Fruit fly (Drosophila melanogaster) whole organism, pupa: Measurements from ENCODE around the gene CG33060.

Experiments used
- CG10348 ChIP-seq: fragments of 200-800 bp; sonication (Bioruptor generic); IDR thresholded peaks from 2 replicates; pipeline ENCODE4 v1.3.6; 2022; ENCODE audit warnings: missing biosample characterization, missing genetic modification characterization
- CG12605 ChIP-seq: fragments of 200-800 bp; sonication (Bioruptor generic); IDR thresholded peaks from 2 replicates; pipeline ENCODE4 v1.3.6; 2022; ENCODE audit warnings: missing biosample characterization, missing genetic modification characterization
- CG13204 ChIP-seq: fragments of 200-800 bp; sonication (Bioruptor generic); optimal IDR thresholded peaks from 2 replicates; lab custom pipeline; 2018; ENCODE audit warnings: missing biosample characterization, mild to moderate bottlenecking, missing genetic modification characterization, moderate library complexity
- CG14655 ChIP-seq: fragments of 200-800 bp; sonication (Bioruptor generic); optimal IDR thresholded peaks from 3 replicates; lab custom pipeline; 2017; ENCODE audit warnings: mild to moderate bottlenecking, missing biosample characterization, missing genetic modification reagents, missing genetic modification characterization
- CG15710 ChIP-seq: fragments of 200-800 bp; sonication (Bioruptor generic); optimal IDR thresholded peaks from 2 replicates; lab custom pipeline; 2018; ENCODE audit warnings: missing biosample characterization, mild to moderate bottlenecking, missing genetic modification characterization, moderate library complexity
- CG17806 ChIP-seq: fragments of 200-800 bp; sonication (Bioruptor generic); optimal IDR thresholded peaks from 2 replicates; lab custom pipeline; 2018; ENCODE audit warnings: missing biosample characterization, mild to moderate bottlenecking, missing genetic modification characterization, moderate library complexity
- CG32121 ChIP-seq: fragments of 200-800 bp; sonication (Bioruptor generic); IDR thresholded peaks from 2 replicates; pipeline ENCODE4 v1.3.6; 2022; ENCODE audit warnings: missing biosample characterization, missing genetic modification characterization
- CG34367 ChIP-seq: fragments of 200-800 bp; sonication (Bioruptor generic); optimal IDR thresholded peaks from 2 replicates; lab custom pipeline; 2018; ENCODE audit warnings: missing biosample characterization, mild to moderate bottlenecking, missing genetic modification characterization
- CG4496 ChIP-seq: fragments of 200-800 bp; sonication (Bioruptor generic); IDR thresholded peaks from 3 replicates; pipeline ENCODE4 v1.3.6; 2022; ENCODE audit warnings: missing biosample characterization, missing genetic modification characterization
- CG8159 ChIP-seq: fragments of 200-800 bp; sonication (Bioruptor generic); optimal IDR thresholded peaks from 3 replicates; lab custom pipeline; 2018; ENCODE audit warnings: missing biosample characterization, mild to moderate bottlenecking, missing genetic modification characterization, moderate library complexity
- CG8301 ChIP-seq: fragments of 200-800 bp; sonication (Bioruptor generic); optimal IDR thresholded peaks from 2 replicates; lab custom pipeline; 2018; ENCODE audit warnings: missing biosample characterization, mild to moderate bottlenecking, missing genetic modification characterization
- CG9948 ChIP-seq: fragments of 200-800 bp; sonication (Bioruptor generic); optimal IDR thresholded peaks from 2 replicates; lab custom pipeline; 2018; ENCODE audit warnings: missing biosample characterization, mild to moderate bottlenecking, missing genetic modification characterization, moderate library complexity
- D1 ChIP-seq: fragments of 200-800 bp; sonication (Bioruptor generic); optimal IDR thresholded peaks from 2 replicates; lab custom pipeline; 2018; ENCODE audit warnings: missing biosample characterization, mild to moderate bottlenecking, missing genetic modification characterization, moderate library complexity
- EcR ChIP-seq: fragments of 200-800 bp; sonication (Bioruptor generic); optimal IDR thresholded peaks from 3 replicates; lab custom pipeline; 2019; ENCODE audit warnings: missing biosample characterization, missing genetic modification characterization, mild to moderate bottlenecking, moderate library complexity, missing genetic modification reagents
- Ets98B ChIP-seq: fragments of 200-800 bp; sonication (Bioruptor generic); IDR thresholded peaks from 2 replicates; pipeline ENCODE4 v1.3.6; 2022; ENCODE audit warnings: missing biosample characterization, missing genetic modification characterization
- Pif1A ChIP-seq: fragments of 200-800 bp; sonication (Bioruptor generic); optimal IDR thresholded peaks from 3 replicates; lab custom pipeline; 2016; ENCODE audit warnings: missing biosample characterization, missing genetic modification characterization
- Pif1B ChIP-seq: fragments of 200-800 bp; sonication (Bioruptor generic); optimal IDR thresholded peaks from 3 replicates; lab custom pipeline; 2016; ENCODE audit warnings: missing biosample characterization, missing genetic modification characterization
- Snoo ChIP-seq: fragments of 200-800 bp; sonication (Bioruptor generic); optimal IDR thresholded peaks from 3 replicates; lab custom pipeline; 2017; ENCODE audit warnings: missing biosample characterization, mild to moderate bottlenecking, missing genetic modification characterization, inconsistent platforms
- fd96Ca ChIP-seq: fragments of 200-800 bp; sonication (Bioruptor generic); IDR thresholded peaks from 3 replicates; pipeline ENCODE4 v1.3.6; 2022; ENCODE audit warnings: missing biosample characterization, missing genetic modification characterization
- gl ChIP-seq: fragments of 200-800 bp; sonication (Bioruptor generic); optimal IDR thresholded peaks from 2 replicates; lab custom pipeline; 2018; ENCODE audit warnings: missing biosample characterization, mild to moderate bottlenecking, missing genetic modification characterization
- rn ChIP-seq: fragments of 200-800 bp; sonication (Bioruptor generic); IDR thresholded peaks from 2 replicates; pipeline ENCODE4 v1.3.6; 2022; ENCODE audit warnings: missing biosample characterization, missing genetic modification characterization

CG33060 gene

dm6 chr3L:16303982-16304381, 26.9 kb upstream of the CG33060 start, which contains the start of gene CG43249:
CG43249 (plus strand) TSS chr3L:16304282.
- TF ChIP-seq gl (tag; lab: Kevin White, UChicago) (no peak), CG4496 (no peak), CG10348 (GFP tag; lab: Robert Waterston, UW) (no peak), CG34367 (no peak), D1 (no peak), Ets98B (GFP tag; lab: Robert Waterston, UW) (no peak), CG9948 (tag; lab: Kevin White, UChicago) (no peak), fd96Ca (GFP tag; lab: Robert Waterston, UW) (no peak), CG14655 (GFP tag; lab: Kevin White, UChicago) (no peak), Pif1A (GFP tag; lab: Kevin White, UChicago) (no peak), CG8301 (tag; lab: Kevin White, UChicago) (no peak), CG8159 (tag; lab: Kevin White, UChicago) (no peak), CG15710 (tag; lab: Kevin White, UChicago) (no peak), Snoo (no peak), CG13204 (no peak)
- TF ChIP-seq, all 21 proteins: peak for 0

- no peak for TF ChIP-seq EcR
- TF ChIP-seq CG4496, result no peak
- TF ChIP-seq rn (GFP tag; lab: Robert Waterston, UW), result no peak
Measured at dm6 chr3L:16305820-16306650, 24.8 kb upstream of the CG33060 start, which contains the start of the genes CG13043 and CG13063. CG13043 (minus strand) TSS chr3L:16305870. CG13063 (plus strand) TSS chr3L:16306600.

dm6 chr3L:16308380-16308779, 22.5 kb upstream of the CG33060 start, which contains the start of gene CG13042:
CG13042 (minus strand) TSS chr3L:16308480.
- TF ChIP-seq gl (tag; lab: Kevin White, UChicago), result no peak
- TF ChIP-seq CG9948 (tag; lab: Kevin White, UChicago), result no peak
- TF ChIP-seq CG4496, result 0 out of 3 replicates have a peak, but pooled peaks have one; percentile 37
- TF ChIP-seq, all 21 proteins: peak for 1

dm6 chr3L:16309972-16310371, 20.9 kb upstream of the CG33060 start:
- no peak for TF ChIP-seq gl (tag; lab: Kevin White, UChicago)
- TF ChIP-seq CG15710 (tag; lab: Kevin White, UChicago), result no peak
- TF ChIP-seq rn (GFP tag; lab: Robert Waterston, UW), result peak; percentile 42; the same call in 1 of the 2 replicates
- no peak for TF ChIP-seq Snoo
- TF ChIP-seq fd96Ca (GFP tag; lab: Robert Waterston, UW), result peak; percentile 89
- peak; percentile 78 for TF ChIP-seq CG14655 (GFP tag; lab: Kevin White, UChicago)
- TF ChIP-seq CG4496, result peak; percentile 86
- no peak for TF ChIP-seq CG9948 (tag; lab: Kevin White, UChicago)
- peak; percentile 84 for TF ChIP-seq Ets98B (GFP tag; lab: Robert Waterston, UW)
- TF ChIP-seq CG17806 (tag; lab: Kevin White, UChicago), result peak; percentile 9
- peak; percentile 48; the same call in 1 of the 2 replicates for TF ChIP-seq CG32121 (GFP tag; lab: Robert Waterston, UW)
- peak; percentile 51 for TF ChIP-seq CG10348 (GFP tag; lab: Robert Waterston, UW)
- peak; percentile 13 for TF ChIP-seq Pif1A (GFP tag; lab: Kevin White, UChicago)
- TF ChIP-seq CG8301 (tag; lab: Kevin White, UChicago), result peak; percentile 74

- TF ChIP-seq Pif1B (no peak), CG32121 (GFP tag; lab: Robert Waterston, UW) (0 out of 2 replicates have a peak, but pooled peaks have one; percentile 21)
Measured at dm6 chr3L:16313985-16314384, 16.9 kb upstream of the CG33060 start, which contains the start of gene CG13062. CG13062 (plus strand) TSS chr3L:16314285.

dm6 chr3L:16317724-16318123, 13.1 kb upstream of the CG33060 start, which contains the start of gene Nplp3:
Nplp3 (plus strand) TSS chr3L:16318024.
- TF ChIP-seq CG14655 (GFP tag; lab: Kevin White, UChicago) (no peak), CG13204 (no peak), Snoo (no peak), D1 (no peak), CG32121 (GFP tag; lab: Robert Waterston, UW) (no peak), Pif1A (GFP tag; lab: Kevin White, UChicago) (no peak), fd96Ca (GFP tag; lab: Robert Waterston, UW) (no peak), CG8159 (tag; lab: Kevin White, UChicago) (no peak), Ets98B (GFP tag; lab: Robert Waterston, UW) (no peak)

- no peak for TF ChIP-seq D1
- no peak for TF ChIP-seq EcR
- no peak for TF ChIP-seq CG14655 (GFP tag; lab: Kevin White, UChicago)
- TF ChIP-seq CG17806 (tag; lab: Kevin White, UChicago), result no peak
- TF ChIP-seq gl (tag; lab: Kevin White, UChicago), result no peak
- TF ChIP-seq CG12605 (GFP tag; lab: Robert Waterston, UW), result no peak
- no peak for TF ChIP-seq CG8301 (tag; lab: Kevin White, UChicago)
- no peak for TF ChIP-seq Pif1A (GFP tag; lab: Kevin White, UChicago)
- TF ChIP-seq fd96Ca (GFP tag; lab: Robert Waterston, UW), result no peak
- no peak for TF ChIP-seq CG34367
- TF ChIP-seq Snoo, result no peak
- no peak for TF ChIP-seq CG10348 (GFP tag; lab: Robert Waterston, UW)
- TF ChIP-seq CG15710 (tag; lab: Kevin White, UChicago), result no peak
- no peak for TF ChIP-seq Ets98B (GFP tag; lab: Robert Waterston, UW)
- TF ChIP-seq CG32121 (GFP tag; lab: Robert Waterston, UW), result no peak
- no peak for TF ChIP-seq Pif1B
- no peak for TF ChIP-seq CG4496
- TF ChIP-seq CG13204, result no peak
Measured at dm6 chr3L:16319399-16319906, 11.4 kb upstream of the CG33060 start, which contains the start of the genes CG13041 and CG13060. CG13041 (minus strand) TSS chr3L:16319526. CG13060 (plus strand) TSS chr3L:16319856.
